Fruit fly (Drosophila melanogaster) whole organism, embryonic: ENCODE measurements around the gene CG45045.

Experiments used
- Atf3 ChIP-seq: fragments of 200-800 bp; sonication (Bioruptor generic); optimal IDR thresholded peaks from 3 replicates; lab custom pipeline; 2016; ENCODE audit warnings: missing biosample characterization, missing genetic modification characterization
- Bgb ChIP-seq: fragments of 200-800 bp; sonication (Bioruptor generic); IDR thresholded peaks from 2 replicates; pipeline ENCODE4 v1.3.6; 2022; ENCODE audit warnings: missing biosample characterization, missing genetic modification characterization; ENCODE audit not compliant: partially characterized antibody
- CG10321 ChIP-seq: fragments of 200-800 bp; sonication (Bioruptor generic); IDR thresholded peaks from 2 replicates; pipeline ENCODE4 v1.3.6; 2022; ENCODE audit warnings: missing biosample characterization, missing genetic modification characterization
- CG11398 ChIP-seq: fragments of 200-800 bp; sonication (Bioruptor generic); optimal IDR thresholded peaks from 2 replicates; lab custom pipeline; 2016; ENCODE audit warnings: missing biosample characterization, missing genetic modification characterization
- CG12219 ChIP-seq: fragments of 200-800 bp; sonication (Bioruptor generic); optimal IDR thresholded peaks from 3 replicates; lab custom pipeline; 2018; ENCODE audit warnings: missing biosample characterization, mild to moderate bottlenecking, missing genetic modification characterization
- CG12744 ChIP-seq: fragments of 200-800 bp; sonication (Bioruptor generic); optimal IDR thresholded peaks from 2 replicates; lab custom pipeline; 2016; ENCODE audit warnings: missing biosample characterization, missing genetic modification characterization
- CG12942 ChIP-seq: fragments of 200-800 bp; sonication (Bioruptor generic); optimal IDR thresholded peaks from 3 replicates; lab custom pipeline; 2016; ENCODE audit warnings: missing biosample characterization, missing genetic modification characterization
- CG17385 ChIP-seq: fragments of 200-800 bp; sonication (Bioruptor generic); optimal IDR thresholded peaks from 3 replicates; lab custom pipeline; 2018; ENCODE audit warnings: missing biosample characterization, mild to moderate bottlenecking, missing genetic modification characterization
- CG17612 ChIP-seq: fragments of 200-800 bp; sonication (Bioruptor generic); IDR thresholded peaks from 2 replicates; pipeline ENCODE4 v1.3.6; 2022; ENCODE audit warnings: missing biosample characterization, missing genetic modification characterization
- CG18476 ChIP-seq: fragments of 200-800 bp; sonication (Bioruptor generic); optimal IDR thresholded peaks from 2 replicates; lab custom pipeline; 2016; ENCODE audit warnings: missing biosample characterization, mild to moderate bottlenecking, missing genetic modification characterization
- CG18764 ChIP-seq: fragments of 200-800 bp; sonication (Bioruptor generic); optimal IDR thresholded peaks from 3 replicates; lab custom pipeline; 2016; ENCODE audit warnings: missing biosample characterization, missing genetic modification characterization
- CG4282 ChIP-seq: fragments of 200-800 bp; sonication (Bioruptor generic); optimal IDR thresholded peaks from 2 replicates; lab custom pipeline; 2016; ENCODE audit warnings: missing biosample characterization, missing genetic modification characterization
- CG4360 ChIP-seq: fragments of 200-800 bp; sonication (Bioruptor generic); IDR thresholded peaks from 2 replicates; pipeline ENCODE4 v1.3.6; 2022; ENCODE audit warnings: missing biosample characterization, missing genetic modification characterization
- CG4404 ChIP-seq: fragments of 200-800 bp; sonication (Bioruptor generic); IDR thresholded peaks from 2 replicates; pipeline ENCODE4 v1.3.6; 2022; ENCODE audit warnings: missing biosample characterization, missing genetic modification characterization
- CG6683 ChIP-seq: fragments of 200-800 bp; sonication (Bioruptor generic); optimal IDR thresholded peaks from 2 replicates; lab custom pipeline; 2017; ENCODE audit warnings: missing biosample characterization, mild to moderate bottlenecking, missing genetic modification characterization, missing genetic modification reagents
- CG7556 ChIP-seq: fragments of 200-800 bp; sonication (Bioruptor generic); optimal IDR thresholded peaks from 2 replicates; lab custom pipeline; 2017; ENCODE audit warnings: missing biosample characterization, mild to moderate bottlenecking, missing genetic modification characterization
- CG8089 ChIP-seq: fragments of 200-800 bp; sonication (Bioruptor generic); optimal IDR thresholded peaks from 3 replicates; lab custom pipeline; 2016; ENCODE audit warnings: missing biosample characterization, missing genetic modification characterization
- CG8281 ChIP-seq: fragments of 200-800 bp; sonication (Bioruptor generic); optimal IDR thresholded peaks from 2 replicates; lab custom pipeline; 2018; ENCODE audit warnings: missing biosample characterization, mild to moderate bottlenecking, missing genetic modification characterization, moderate library complexity
- CG8388 ChIP-seq: fragments of 200-800 bp; sonication (Bioruptor generic); optimal IDR thresholded peaks from 2 replicates; lab custom pipeline; 2019; ENCODE audit warnings: missing biosample characterization, mild to moderate bottlenecking, missing genetic modification characterization, moderate library complexity
- CG9817 ChIP-seq: fragments of 200-800 bp; sonication (Bioruptor generic); optimal IDR thresholded peaks from 2 replicates; lab custom pipeline; 2018; ENCODE audit warnings: missing biosample characterization, mild to moderate bottlenecking, missing genetic modification characterization, moderate library complexity
- Dref ChIP-seq: fragments of 200-800 bp; sonication (Bioruptor generic); IDR thresholded peaks from 2 replicates; pipeline ENCODE4 v1.3.6; 2022; ENCODE audit warnings: missing biosample characterization, missing genetic modification characterization
- Ets97D ChIP-seq: fragments of 200-800 bp; sonication (Bioruptor generic); optimal IDR thresholded peaks from 3 replicates; lab custom pipeline; 2016; ENCODE audit warnings: missing biosample characterization, missing genetic modification characterization
- HLHmδ ChIP-seq: fragments of 200-800 bp; sonication (Bioruptor generic); optimal IDR thresholded peaks from 2 replicates; lab custom pipeline; 2018; ENCODE audit warnings: missing biosample characterization, mild to moderate bottlenecking, missing genetic modification characterization, moderate library complexity
- Lim3 ChIP-seq: fragments of 200-800 bp; sonication (Bioruptor generic); IDR thresholded peaks from 2 replicates; pipeline ENCODE4 v1.3.6; 2022; ENCODE audit warnings: missing biosample characterization, missing genetic modification characterization
- Scr ChIP-seq: fragments of 200-800 bp; sonication (Bioruptor generic); IDR thresholded peaks from 2 replicates; pipeline ENCODE4 v1.3.6; 2022; ENCODE audit warnings: missing biosample characterization, missing genetic modification characterization; ENCODE audit not compliant: partially characterized antibody
- Sry-δ ChIP-seq: fragments of 200-800 bp; sonication (Bioruptor generic); optimal IDR thresholded peaks from 2 replicates; lab custom pipeline; 2016; ENCODE audit warnings: missing biosample characterization, missing genetic modification characterization
- amos ChIP-seq: fragments of 200-800 bp; sonication (Bioruptor generic); IDR thresholded peaks from 2 replicates; pipeline ENCODE4 v1.3.6; 2022; ENCODE audit warnings: missing biosample characterization, missing genetic modification characterization; ENCODE audit not compliant: partially characterized antibody
- cad ChIP-seq: fragments of >200 bp; optimal IDR thresholded peaks from 2 replicates; lab custom pipeline; 2017; ENCODE audit warnings: missing biosample characterization, missing genetic modification characterization
- cato ChIP-seq: fragments of 200-800 bp; sonication (Bioruptor generic); optimal IDR thresholded peaks from 2 replicates; lab custom pipeline; 2016; ENCODE audit warnings: missing biosample characterization, missing genetic modification characterization, borderline replicate concordance
- cg ChIP-seq: fragments of 200-800 bp; sonication (Bioruptor generic); optimal IDR thresholded peaks from 3 replicates; lab custom pipeline; 2019; ENCODE audit warnings: missing biosample characterization, mild to moderate bottlenecking, missing genetic modification characterization, moderate library complexity
- chinmo ChIP-seq: fragments of 200-800 bp; sonication (Bioruptor generic); IDR thresholded peaks from 4 replicates; pipeline ENCODE4 v1.3.6; 2022; ENCODE audit warnings: missing biosample characterization, missing genetic modification characterization; ENCODE audit not compliant: partially characterized antibody
- grn ChIP-seq: fragments of 200-800 bp; sonication (Bioruptor generic); optimal IDR thresholded peaks from 3 replicates; lab custom pipeline; 2017; ENCODE audit warnings: missing biosample characterization, missing genetic modification characterization
- ham ChIP-seq: fragments of 200-800 bp; sonication (Bioruptor generic); IDR thresholded peaks from 2 replicates; pipeline ENCODE4 v1.3.6; 2022; ENCODE audit warnings: missing biosample characterization, missing genetic modification characterization
- inv ChIP-seq: fragments of 200-800 bp; sonication (Bioruptor generic); IDR thresholded peaks from 2 replicates; pipeline ENCODE4 v1.3.6; 2022; ENCODE audit warnings: missing biosample characterization, missing genetic modification characterization; ENCODE audit not compliant: partially characterized antibody
- ken ChIP-seq: fragments of 200-800 bp; sonication (Bioruptor generic); IDR thresholded peaks from 3 replicates; pipeline ENCODE4 v1.3.6; 2022; ENCODE audit warnings: missing biosample characterization, missing genetic modification characterization
- kni ChIP-seq: fragments of 200-800 bp; sonication (Bioruptor generic); optimal IDR thresholded peaks from 3 replicates; lab custom pipeline; 2017; ENCODE audit warnings: mild to moderate bottlenecking, missing biosample characterization, missing genetic modification reagents, missing genetic modification characterization
- lbe ChIP-seq: fragments of 200-800 bp; sonication (Bioruptor generic); optimal IDR thresholded peaks from 2 replicates; lab custom pipeline; 2016; ENCODE audit warnings: missing biosample characterization, mild to moderate bottlenecking, missing genetic modification characterization
- nmo ChIP-seq: fragments of 200-800 bp; sonication (Bioruptor generic); optimal IDR thresholded peaks from 2 replicates; lab custom pipeline; 2018; ENCODE audit warnings: missing biosample characterization, mild to moderate bottlenecking, missing genetic modification characterization, moderate library complexity
- phol ChIP-seq: fragments of 200-800 bp; sonication (Bioruptor generic); optimal IDR thresholded peaks from 3 replicates; lab custom pipeline; 2018; ENCODE audit warnings: missing biosample characterization, mild to moderate bottlenecking, missing genetic modification characterization, moderate library complexity
- prd ChIP-seq, 3 experiments: fragments of >200 bp in 2 of 3; fragments of 200-800 bp in 1 of 3; sonication (Bioruptor generic) in 1 of 3; optimal IDR thresholded peaks in 2 of 3; IDR thresholded peaks in 1 of 3; 2 replicates in 2 of 3; 3 replicates in 1 of 3; pipeline versions ENCODE4 v1.3.6 to Lab custom; 2017 to 2022; ENCODE audit warnings: missing biosample characterization in 1 of 3, missing genetic modification characterization in 1 of 3
- sc ChIP-seq, 3 experiments: fragments of >200 bp in 2 of 3; fragments of 200-800 bp in 1 of 3; sonication (Bioruptor generic) in 1 of 3; optimal IDR thresholded peaks; 2 replicates in 2 of 3; 3 replicates in 1 of 3; lab custom pipeline; 2017; ENCODE audit warnings: mild to moderate bottlenecking in 1 of 3, missing biosample characterization in 1 of 3, missing genetic modification characterization in 1 of 3, missing genetic modification reagents in 1 of 3
- sr ChIP-seq: fragments of 200-800 bp; sonication (Bioruptor generic); IDR thresholded peaks from 3 replicates; pipeline ENCODE4 v1.3.6; 2022; ENCODE audit warnings: missing biosample characterization, missing genetic modification characterization
- sug ChIP-seq: fragments of 200-800 bp; optimal IDR thresholded peaks from 2 replicates; lab custom pipeline; 2019; ENCODE audit warnings: missing biosample characterization, mild to moderate bottlenecking, missing genetic modification characterization, moderate library complexity
- tap ChIP-seq: fragments of 200-800 bp; optimal IDR thresholded peaks from 3 replicates; lab custom pipeline; 2019; ENCODE audit warnings: missing biosample characterization, mild to moderate bottlenecking, missing genetic modification characterization, moderate library complexity
- tup ChIP-seq: fragments of 200-800 bp; sonication (Bioruptor generic); optimal IDR thresholded peaks from 2 replicates; lab custom pipeline; 2016; ENCODE audit warnings: missing biosample characterization, mild to moderate bottlenecking, missing genetic modification characterization, moderate library complexity
- zen ChIP-seq: fragments of 200-800 bp; sonication (Bioruptor generic); optimal IDR thresholded peaks from 3 replicates; lab custom pipeline; 2018; ENCODE audit warnings: missing biosample characterization, mild to moderate bottlenecking, missing genetic modification characterization, moderate library complexity
- zfh2 ChIP-seq: fragments of 200-800 bp; sonication (Bioruptor generic); optimal IDR thresholded peaks from 2 replicates; lab custom pipeline; 2016; ENCODE audit warnings: missing biosample characterization, missing genetic modification characterization

CG45045 gene

dm6 chr3R:17646102-17647050 lies 21.0 kb upstream of the CG45045 start (continued):
- TF ChIP-seq sc (optimal IDR thresholded peaks at IDR 0.05; lab: Kevin White, UChicago) (no peak), sc (GFP tag; optimal IDR thresholded peaks at IDR 0.05; lab: Kevin White, UChicago) (no peak), Lim3 (GFP tag; lab: Robert Waterston, UW) (no peak), kni (GFP tag; lab: Kevin White, UChicago) (peak; percentile 6), sr (GFP tag; lab: Robert Waterston, UW) (no peak; the same call in 2 of the 3 replicates), CG18476 (GFP tag; lab: Kevin White, UChicago) (no peak), CG17612 (GFP tag; lab: Robert Waterston, UW) (no peak), CG4360 (GFP tag; lab: Robert Waterston, UW) (no peak), phol (tag; lab: Kevin White, UChicago) (no peak), Sry-δ (no peak), sug (no peak), CG4282 (GFP tag; lab: Kevin White, UChicago) (no peak), Ets97D (GFP tag; lab: Kevin White, UChicago) (peak; percentile 6), CG17385 (GFP tag; lab: Kevin White, UChicago) (no peak), CG12744 (GFP tag; lab: Kevin White, UChicago) (no peak), Atf3 (GFP tag; lab: Kevin White, UChicago) (no peak), chinmo (GFP tag; lab: Robert Waterston, UW) (no peak; the same call in 2 of the 4 replicates), Dref (no peak), lbe (no peak), CG6683 (GFP tag; lab: Kevin White, UChicago) (no peak), amos (GFP tag; lab: Robert Waterston, UW) (peak; percentile 76), ken (GFP tag; lab: Robert Waterston, UW) (no peak), CG7556 (GFP tag; lab: Kevin White, UChicago) (no peak), CG8089 (GFP tag; lab: Kevin White, UChicago) (no peak), CG12219 (GFP tag; lab: Kevin White, UChicago) (no peak), prd (optimal IDR thresholded peaks at IDR 0.05; lab: Kevin White, UChicago) (no peak), prd (GFP tag; IDR thresholded peaks at IDR 0.05; lab: Robert Waterston, UW) (no peak), CG8281 (no peak), CG12942 (GFP tag; lab: Kevin White, UChicago) (no peak), nmo (GFP tag; lab: Kevin White, UChicago) (no peak), HLHmδ (GFP tag; lab: Kevin White, UChicago) (no peak), cad (GFP tag; lab: Kevin White, UChicago) (no peak), inv (GFP tag; lab: Robert Waterston, UW) (peak; percentile 41; the same call in 1 of the 2 replicates), zfh2 (no peak), zen (tag; lab: Kevin White, UChicago) (no peak), CG4404 (no peak), grn (GFP tag; lab: Kevin White, UChicago) (no peak), CG9817 (no peak), tap (tag; lab: Kevin White, UChicago) (no peak), CG11398 (GFP tag; lab: Kevin White, UChicago) (no peak), cato (GFP tag; lab: Kevin White, UChicago) (no peak), cg (no peak), CG8388 (GFP tag; lab: Kevin White, UChicago) (no peak), Scr (GFP tag; lab: Robert Waterston, UW) (peak; percentile 72), CG18764 (GFP tag; lab: Kevin White, UChicago) (no peak), tup (no peak), CG10321 (GFP tag; lab: Robert Waterston, UW) (no peak), Bgb (GFP tag; lab: Robert Waterston, UW) (peak; percentile 70), ham (GFP tag; lab: Robert Waterston, UW) (no peak)
